Fruit fly (Drosophila melanogaster): ENCODE data around the gene Prx6a.
A peak's percentile ranks its signal among the peaks of the same experiment; 100 is the strongest.

Gene Prx6a

DNA sequence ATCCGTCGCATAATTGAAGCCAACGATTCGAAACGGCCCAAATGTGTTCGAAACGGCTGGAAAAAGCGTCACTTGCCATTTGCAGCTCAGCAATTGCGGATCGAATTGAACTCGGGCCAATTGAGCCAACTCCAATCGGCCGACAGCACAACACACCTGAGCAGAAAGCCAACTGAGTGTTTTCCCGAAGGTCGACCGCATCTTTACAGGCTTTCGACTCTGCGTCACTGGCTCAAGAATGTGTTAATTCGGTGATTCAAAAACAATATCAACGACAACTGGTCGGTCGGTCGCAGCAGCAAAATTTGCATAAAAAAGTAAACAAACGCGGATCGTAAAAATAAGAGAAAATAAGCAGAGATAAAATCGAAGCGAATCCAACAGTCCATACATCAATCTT, 37.7 kb downstream of the Prx6a start:
- TF ChIP-seq knrl (GFP tag; IDR thresholded peaks at IDR 0.05; ENCODE audit: partially characterized antibody): no peak
- no peak for TF ChIP-seq ranshi (GFP tag; IDR thresholded peaks at IDR 0.05)
- no peak for TF ChIP-seq gro (GFP tag; optimal IDR thresholded peaks at IDR 0.05)
- no peak for TF ChIP-seq CG14710 (tag; optimal IDR thresholded peaks at IDR 0.05)
- TF ChIP-seq vvl (GFP tag; IDR thresholded peaks at IDR 0.05): peak; percentile 60
- peak; percentile 28 for TF ChIP-seq Med (GFP tag)
- peak; percentile 81; the same call in 1 of the 4 replicates for TF ChIP-seq chinmo (GFP tag; IDR thresholded peaks at IDR 0.05; ENCODE audit: partially characterized antibody)
- TF ChIP-seq z (GFP tag; IDR thresholded peaks at IDR 0.05): peak; percentile 87
- TF ChIP-seq CG11696 (GFP tag; IDR thresholded peaks at IDR 0.05): no peak
- no peak for TF ChIP-seq ken (GFP tag; IDR thresholded peaks at IDR 0.05)
- peak; percentile 93 for TF ChIP-seq sd (tag; optimal IDR thresholded peaks at IDR 0.05)

DNA sequence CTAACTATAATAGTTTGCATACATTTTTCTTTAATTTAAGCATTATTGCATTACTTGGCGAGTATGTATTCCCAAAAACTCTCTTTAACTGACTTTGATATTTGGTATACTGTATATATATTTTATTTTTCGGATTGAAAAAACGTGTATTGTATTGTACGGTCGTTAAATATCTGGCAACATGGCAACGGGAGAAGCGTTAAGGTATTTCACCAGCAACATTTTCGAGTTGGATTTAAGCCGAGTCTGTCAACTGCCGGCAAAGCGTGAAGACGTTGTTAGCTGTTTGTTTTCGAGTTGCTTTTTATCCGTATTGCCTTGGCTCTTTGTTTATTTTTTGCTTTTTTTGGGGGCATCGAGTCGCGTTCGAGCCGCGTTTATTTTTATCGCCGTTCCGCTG, 38.2 kb downstream of the Prx6a start, which contains the start of gene CG2975:
TSS of gene CG2975 (plus strand) at position 275 of the 400 bp plus-strand sequence.
- TF ChIP-seq CG10959 (GFP tag; IDR thresholded peaks at IDR 0.05): no peak
- TF ChIP-seq Eip74EF (GFP tag; optimal IDR thresholded peaks at IDR 0.05): no peak
- TF ChIP-seq CG10543 (GFP tag; optimal IDR thresholded peaks at IDR 0.05): peak; percentile 56
- TF ChIP-seq fd3F (GFP tag; optimal IDR thresholded peaks at IDR 0.05): no peak
- peak; percentile 94 for TF ChIP-seq CG11504 (tag; optimal IDR thresholded peaks at IDR 0.05)
- no peak for TF ChIP-seq CG4282 (GFP tag; optimal IDR thresholded peaks at IDR 0.05)
- no peak for TF ChIP-seq sima (GFP tag; optimal IDR thresholded peaks at IDR 0.05)
- TF ChIP-seq dysf (GFP tag; IDR thresholded peaks at IDR 0.05): no peak
- TF ChIP-seq gcm (GFP tag; optimal IDR thresholded peaks at IDR 0.05): no peak
- no peak for TF ChIP-seq CG3407 (GFP tag; optimal IDR thresholded peaks at IDR 0.05)
- TF ChIP-seq sqz (GFP tag; optimal IDR thresholded peaks at IDR 0.05): peak; percentile 17
- no peak for TF ChIP-seq stc (GFP tag; IDR thresholded peaks at IDR 0.05)
- 0 out of 3 replicates have a peak, but pooled peaks have one; percentile 24 for TF ChIP-seq row (GFP tag; IDR thresholded peaks at IDR 0.05)
- no peak for TF ChIP-seq Sox102F (GFP tag; optimal IDR thresholded peaks at IDR 0.05)
- no peak for TF ChIP-seq CG8281 (tag; optimal IDR thresholded peaks at IDR 0.05)
- no peak for TF ChIP-seq CG4404 (GFP tag; IDR thresholded peaks at IDR 0.05)
- TF ChIP-seq Blimp-1 (GFP tag; optimal IDR thresholded peaks at IDR 0.05): no peak
- no peak for TF ChIP-seq pan (optimal IDR thresholded peaks at IDR 0.05)
- no peak for TF ChIP-seq pan (GFP tag; optimal IDR thresholded peaks at IDR 0.05 in 1 of 2, IDR thresholded peaks at IDR 0.05 in 1 of 2)
- no peak for TF ChIP-seq CG6813 (GFP tag; optimal IDR thresholded peaks at IDR 0.05)
- TF ChIP-seq NC2β (GFP tag; optimal IDR thresholded peaks at IDR 0.05): no peak
- TF ChIP-seq E2f2 (GFP tag; IDR thresholded peaks at IDR 0.05): no peak
- TF ChIP-seq kni (GFP tag; optimal IDR thresholded peaks at IDR 0.05): peak; percentile 33
- TF ChIP-seq fu2 (GFP tag; optimal IDR thresholded peaks at IDR 0.05): no peak
- 0 out of 2 replicates have a peak, but pooled peaks have one; percentile 21 for TF ChIP-seq ranshi (GFP tag; IDR thresholded peaks at IDR 0.05)
- no peak for TF ChIP-seq chn (GFP tag; optimal IDR thresholded peaks at IDR 0.05)
- no peak for TF ChIP-seq dm (GFP tag; optimal IDR thresholded peaks at IDR 0.05)
- TF ChIP-seq Atf6 (GFP tag; IDR thresholded peaks at IDR 0.05): no peak
- TF ChIP-seq Hr51 (GFP tag; optimal IDR thresholded peaks at IDR 0.05): no peak
- TF ChIP-seq CG10979 (tag; optimal IDR thresholded peaks at IDR 0.05): no peak
- TF ChIP-seq CG5180 (GFP tag; optimal IDR thresholded peaks at IDR 0.05): no peak
- TF ChIP-seq cg (GFP tag; optimal IDR thresholded peaks at IDR 0.05): no peak
- TF ChIP-seq CG8478 (optimal IDR thresholded peaks at IDR 0.05): no peak
- no peak for TF ChIP-seq CG6765 (GFP tag; optimal IDR thresholded peaks at IDR 0.05)
- TF ChIP-seq Bteb2 (GFP tag; optimal IDR thresholded peaks at IDR 0.05): no peak
- no peak for TF ChIP-seq CG13123 (GFP tag; optimal IDR thresholded peaks at IDR 0.05)
- TF ChIP-seq HHEX (GFP tag; optimal IDR thresholded peaks at IDR 0.05): no peak
- TF ChIP-seq cad (GFP tag; optimal IDR thresholded peaks at IDR 0.05): no peak
- no peak for TF ChIP-seq CG12769 (tag; optimal IDR thresholded peaks at IDR 0.05)
- no peak for TF ChIP-seq CG2129 (GFP tag; IDR thresholded peaks at IDR 0.05; ENCODE audit: partially characterized antibody)
